Fruit fly (Drosophila melanogaster) whole organism, embryonic: ENCODE measurements around the gene Muc96D.

Source experiments
- Abd-B ChIP-seq: fragments of 200-800 bp; sonication (Bioruptor generic); optimal IDR thresholded peaks from 2 replicates; lab custom pipeline; 2018; ENCODE audit warnings: missing biosample characterization, mild to moderate bottlenecking, missing genetic modification characterization, moderate library complexity
- CG13287 ChIP-seq: fragments of 200-800 bp; sonication (Bioruptor generic); IDR thresholded peaks from 2 replicates; pipeline ENCODE4 v1.3.6; 2022; ENCODE audit warnings: missing biosample characterization, missing genetic modification characterization; ENCODE audit not compliant: partially characterized antibody
- CG13296 ChIP-seq: fragments of 200-800 bp; sonication (Bioruptor generic); optimal IDR thresholded peaks from 3 replicates; lab custom pipeline; 2018; ENCODE audit warnings: missing biosample characterization, mild to moderate bottlenecking, missing genetic modification characterization
- CG13424 ChIP-seq: fragments of 200-800 bp; sonication (Bioruptor generic); optimal IDR thresholded peaks from 2 replicates; lab custom pipeline; 2019; ENCODE audit warnings: missing biosample characterization, mild to moderate bottlenecking, missing genetic modification characterization, moderate library complexity
- CG14014 ChIP-seq: fragments of 200-800 bp; sonication (Bioruptor generic); IDR thresholded peaks from 2 replicates; pipeline ENCODE4 v1.3.6; 2022; ENCODE audit warnings: missing biosample characterization, missing genetic modification characterization
- CG15011 ChIP-seq: fragments of 200-800 bp; sonication (Bioruptor generic); optimal IDR thresholded peaks from 3 replicates; lab custom pipeline; 2018; ENCODE audit warnings: missing biosample characterization, mild to moderate bottlenecking, missing genetic modification characterization
- CG17328 ChIP-seq: fragments of 200-800 bp; sonication (Bioruptor generic); IDR thresholded peaks from 2 replicates; pipeline ENCODE4 v1.3.6; 2022; ENCODE audit warnings: missing biosample characterization, missing genetic modification characterization
- CG2120 ChIP-seq: fragments of 200-800 bp; sonication (Bioruptor generic); optimal IDR thresholded peaks from 3 replicates; lab custom pipeline; 2016; ENCODE audit warnings: missing biosample characterization, missing genetic modification characterization
- CG34376 ChIP-seq: fragments of 200-800 bp; sonication (Bioruptor generic); optimal IDR thresholded peaks from 2 replicates; lab custom pipeline; 2018; ENCODE audit warnings: missing biosample characterization, mild to moderate bottlenecking, missing genetic modification characterization
- CG6175 ChIP-seq: fragments of 200-800 bp; sonication (Bioruptor generic); IDR thresholded peaks from 3 replicates; pipeline ENCODE4 v1.3.6; 2022; ENCODE audit warnings: missing biosample characterization, missing genetic modification characterization
- CG6765 ChIP-seq: fragments of 200-800 bp; sonication (Bioruptor generic); optimal IDR thresholded peaks from 3 replicates; lab custom pipeline; 2017; ENCODE audit warnings: missing biosample characterization, mild to moderate bottlenecking, missing genetic modification characterization
- CG8290 ChIP-seq, 3 experiments: fragments of 200-800 bp; sonication (Bioruptor generic); optimal IDR thresholded peaks; 2 replicates each; lab custom pipeline; 2016 to 2019; ENCODE audit warnings: missing biosample characterization in 3 of 3, missing genetic modification characterization in 3 of 3, mild to moderate bottlenecking in 2 of 3, moderate library complexity in 1 of 3
- CG8944 ChIP-seq: fragments of 200-800 bp; sonication (Bioruptor generic); optimal IDR thresholded peaks from 3 replicates; lab custom pipeline; 2016; ENCODE audit warnings: missing biosample characterization, missing genetic modification characterization
- Dll ChIP-seq: fragments of 200-800 bp; sonication (Bioruptor generic); IDR thresholded peaks from 4 replicates; pipeline ENCODE4 v1.3.6; 2022; ENCODE audit warnings: missing biosample characterization, missing genetic modification characterization; ENCODE audit not compliant: partially characterized antibody
- Fer3 ChIP-seq: fragments of 200-800 bp; sonication (Bioruptor generic); optimal IDR thresholded peaks from 2 replicates; lab custom pipeline; 2018; ENCODE audit warnings: missing biosample characterization, mild to moderate bottlenecking, missing genetic modification characterization, moderate library complexity
- HLHmδ ChIP-seq: fragments of 200-800 bp; sonication (Bioruptor generic); optimal IDR thresholded peaks from 2 replicates; lab custom pipeline; 2018; ENCODE audit warnings: missing biosample characterization, mild to moderate bottlenecking, missing genetic modification characterization, moderate library complexity
- Jarid2 ChIP-seq: fragments of 200-800 bp; sonication (Bioruptor generic); optimal IDR thresholded peaks from 3 replicates; lab custom pipeline; 2017; ENCODE audit warnings: mild to moderate bottlenecking, missing biosample characterization, missing genetic modification reagents, missing genetic modification characterization
- Mad ChIP-seq: fragments of 200-800 bp; sonication (Bioruptor generic); optimal IDR thresholded peaks from 2 replicates; lab custom pipeline; 2016; ENCODE audit warnings: missing biosample characterization, missing genetic modification characterization
- Med ChIP-seq: fragments of 200-800 bp; sonication (Bioruptor generic); peaks from one replicate; lab custom pipeline; 2016; ENCODE audit warnings: missing biosample characterization, missing genetic modification characterization, mild to moderate bottlenecking, inconsistent platforms, moderate library complexity
- Myb ChIP-seq: fragments of 200-800 bp; sonication (Bioruptor generic); optimal IDR thresholded peaks from 2 replicates; lab custom pipeline; 2016; ENCODE audit warnings: missing biosample characterization, missing genetic modification characterization
- Oli ChIP-seq: fragments of 200-800 bp; sonication (Bioruptor generic); optimal IDR thresholded peaks from 2 replicates; lab custom pipeline; 2018; ENCODE audit warnings: missing biosample characterization, mild to moderate bottlenecking, missing genetic modification characterization, moderate library complexity
- Side ChIP-seq: fragments of 200-800 bp; sonication (Bioruptor generic); optimal IDR thresholded peaks from 2 replicates; lab custom pipeline; 2016; ENCODE audit warnings: missing biosample characterization, missing genetic modification characterization
- Sox102F ChIP-seq: fragments of 200-800 bp; sonication (Bioruptor generic); optimal IDR thresholded peaks from 2 replicates; lab custom pipeline; 2018; ENCODE audit warnings: missing biosample characterization, mild to moderate bottlenecking, missing genetic modification characterization, moderate library complexity
- Sry-δ ChIP-seq: fragments of 200-800 bp; sonication (Bioruptor generic); optimal IDR thresholded peaks from 2 replicates; lab custom pipeline; 2016; ENCODE audit warnings: missing biosample characterization, missing genetic modification characterization
- bbx ChIP-seq: fragments of 200-800 bp; sonication (Bioruptor generic); IDR thresholded peaks from 2 replicates; pipeline ENCODE4 v1.3.6; 2022; ENCODE audit warnings: missing biosample characterization, missing genetic modification characterization; ENCODE audit not compliant: partially characterized antibody
- cato ChIP-seq: fragments of 200-800 bp; sonication (Bioruptor generic); optimal IDR thresholded peaks from 2 replicates; lab custom pipeline; 2016; ENCODE audit warnings: missing biosample characterization, missing genetic modification characterization, borderline replicate concordance
- chm ChIP-seq: fragments of 200-800 bp; sonication (Bioruptor generic); IDR thresholded peaks from 2 replicates; pipeline ENCODE4 v1.3.6; 2022; ENCODE audit warnings: missing biosample characterization, missing genetic modification characterization
- dan ChIP-seq: fragments of 200-800 bp; sonication (Bioruptor generic); IDR thresholded peaks from 2 replicates; pipeline ENCODE4 v1.3.6; 2022; ENCODE audit warnings: missing biosample characterization, missing genetic modification characterization
- dati ChIP-seq: fragments of 200-800 bp; sonication (Bioruptor generic); IDR thresholded peaks from 2 replicates; pipeline ENCODE4 v1.3.6; 2022; ENCODE audit warnings: missing biosample characterization, missing genetic modification characterization
- disco-r ChIP-seq: fragments of 200-800 bp; sonication (Bioruptor generic); optimal IDR thresholded peaks from 2 replicates; lab custom pipeline; 2016; ENCODE audit warnings: missing biosample characterization, missing genetic modification characterization
- emc ChIP-seq: fragments of 200-800 bp; sonication (Bioruptor generic); optimal IDR thresholded peaks from 2 replicates; lab custom pipeline; 2016; ENCODE audit warnings: missing biosample characterization, missing genetic modification characterization
- grn ChIP-seq: fragments of 200-800 bp; sonication (Bioruptor generic); optimal IDR thresholded peaks from 3 replicates; lab custom pipeline; 2017; ENCODE audit warnings: missing biosample characterization, missing genetic modification characterization
- gro ChIP-seq: fragments of 200-800 bp; sonication (Bioruptor generic); optimal IDR thresholded peaks from 2 replicates; lab custom pipeline; 2016; ENCODE audit warnings: missing biosample characterization, missing genetic modification characterization
- gsb-n ChIP-seq: fragments of 200-800 bp; sonication (Bioruptor generic); optimal IDR thresholded peaks from 3 replicates; lab custom pipeline; 2018; ENCODE audit warnings: missing biosample characterization, mild to moderate bottlenecking, missing genetic modification characterization
- gt ChIP-seq: fragments of 200-800 bp; sonication (Bioruptor generic); IDR thresholded peaks from 2 replicates; pipeline ENCODE4 v1.3.6; 2022; ENCODE audit warnings: missing biosample characterization, missing genetic modification characterization
- lmd ChIP-seq: fragments of 200-800 bp; sonication (Bioruptor generic); IDR thresholded peaks from 2 replicates; pipeline ENCODE4 v1.3.6; 2022; ENCODE audit warnings: missing biosample characterization, missing genetic modification characterization
- nerfin-2 ChIP-seq: fragments of 200-800 bp; sonication (Bioruptor generic); IDR thresholded peaks from 2 replicates; pipeline ENCODE4 v1.3.6; 2022; ENCODE audit warnings: missing biosample characterization, missing genetic modification characterization; ENCODE audit not compliant: partially characterized antibody
- org-1 ChIP-seq: fragments of 200-800 bp; sonication (Bioruptor generic); optimal IDR thresholded peaks from 2 replicates; lab custom pipeline; 2017; ENCODE audit warnings: missing biosample characterization, missing genetic modification characterization
- prd ChIP-seq, 3 experiments: fragments of >200 bp in 2 of 3; fragments of 200-800 bp in 1 of 3; sonication (Bioruptor generic) in 1 of 3; optimal IDR thresholded peaks in 2 of 3; IDR thresholded peaks in 1 of 3; 2 replicates in 2 of 3; 3 replicates in 1 of 3; pipeline versions ENCODE4 v1.3.6 to Lab custom; 2017 to 2022; ENCODE audit warnings: missing biosample characterization in 1 of 3, missing genetic modification characterization in 1 of 3
- row ChIP-seq: fragments of 200-800 bp; sonication (Bioruptor generic); IDR thresholded peaks from 3 replicates; pipeline ENCODE4 v1.3.6; 2022; ENCODE audit warnings: missing biosample characterization, missing genetic modification characterization
- run ChIP-seq: fragments of 200-800 bp; sonication (Bioruptor generic); optimal IDR thresholded peaks from 3 replicates; lab custom pipeline; 2018; ENCODE audit warnings: missing biosample characterization, mild to moderate bottlenecking, missing genetic modification characterization
- tin ChIP-seq: fragments of 200-800 bp; sonication (Bioruptor generic); optimal IDR thresholded peaks from 3 replicates; lab custom pipeline; 2016; ENCODE audit warnings: missing biosample characterization, missing genetic modification characterization
- tna ChIP-seq: fragments of 200-800 bp; sonication (Bioruptor generic); IDR thresholded peaks from 2 replicates; pipeline ENCODE4 v1.3.6; 2022; ENCODE audit warnings: missing biosample characterization, missing genetic modification characterization; ENCODE audit not compliant: partially characterized antibody
- twi ChIP-seq: fragments of 200-800 bp; optimal IDR thresholded peaks from 2 replicates; lab custom pipeline; 2019; ENCODE audit warnings: missing biosample characterization, mild to moderate bottlenecking, missing genetic modification characterization, moderate library complexity
- unpg ChIP-seq: fragments of 200-800 bp; sonication (Bioruptor generic); optimal IDR thresholded peaks from 3 replicates; lab custom pipeline; 2018; ENCODE audit warnings: missing biosample characterization, mild to moderate bottlenecking, missing genetic modification characterization, moderate library complexity
- wek ChIP-seq: fragments of 200-800 bp; sonication (Bioruptor generic); optimal IDR thresholded peaks from 3 replicates; lab custom pipeline; 2018; ENCODE audit warnings: missing biosample characterization, mild to moderate bottlenecking, missing genetic modification characterization, moderate library complexity
- zfh2 ChIP-seq: fragments of 200-800 bp; sonication (Bioruptor generic); optimal IDR thresholded peaks from 2 replicates; lab custom pipeline; 2016; ENCODE audit warnings: missing biosample characterization, missing genetic modification characterization

The Muc96D gene

DNA sequence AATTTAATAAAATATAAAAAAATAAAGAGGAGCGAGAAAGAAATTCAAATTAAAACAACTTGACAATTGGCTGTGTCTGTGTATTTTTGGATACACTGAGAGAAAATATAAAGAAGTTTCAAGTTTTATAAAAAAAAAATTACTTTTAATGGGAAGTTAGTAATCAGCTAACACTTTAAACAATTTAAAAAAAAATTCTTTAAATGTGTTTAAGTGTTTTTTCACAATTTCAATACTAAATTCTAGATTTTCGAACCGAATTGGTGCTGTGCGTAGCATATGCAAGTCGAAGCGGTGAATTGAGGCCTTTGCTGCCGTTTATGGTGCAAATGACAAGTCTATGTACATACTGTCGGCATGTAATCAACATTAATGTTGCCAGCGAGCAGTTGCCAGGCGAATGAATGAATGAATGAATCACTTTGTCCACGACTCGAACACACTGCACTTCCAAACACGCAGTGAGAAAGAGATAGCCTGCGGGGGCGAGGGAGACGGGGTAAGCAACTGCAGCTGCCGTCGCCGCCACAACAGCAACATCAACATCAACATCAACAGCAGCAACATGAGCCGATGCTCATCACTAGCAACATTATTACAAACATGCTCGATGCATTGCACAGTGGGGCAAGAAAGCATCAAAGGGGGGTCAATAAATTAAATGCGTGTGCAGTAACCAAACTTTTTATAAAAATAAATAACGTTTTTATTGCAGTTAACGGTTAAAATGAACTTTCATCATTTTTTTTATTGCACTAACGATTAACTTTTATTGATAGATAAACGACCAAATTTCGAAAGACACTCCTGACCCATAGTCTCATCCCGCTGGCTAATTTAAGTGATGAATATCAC is 45.3 kb upstream of the Muc96D start (continued):
- 0 out of 2 replicates have a peak, but pooled peaks have one; percentile 23 for TF ChIP-seq CG14014 (GFP tag; lab: Robert Waterston, UW)
- TF ChIP-seq Dll (GFP tag; lab: Robert Waterston, UW) = 0 out of 4 replicates have a peak, but pooled peaks have one; percentile 46
- TF ChIP-seq CG6765 = no peak
- peak; percentile 16 for TF ChIP-seq disco-r (GFP tag; lab: Kevin White, UChicago)
- TF ChIP-seq org-1 = peak; percentile 51
- no peak for TF ChIP-seq Myb
- peak; percentile 69; the same call in 1 of the 2 replicates for TF ChIP-seq chm
- no peak for TF ChIP-seq CG2120
- TF ChIP-seq CG13424 (tag; lab: Kevin White, UChicago) = peak; percentile 59
- no peak for TF ChIP-seq zfh2
- TF ChIP-seq Sox102F (GFP tag; lab: Kevin White, UChicago) = peak; percentile 83
- TF ChIP-seq twi = peak; percentile 3
- peak; percentile 47 for TF ChIP-seq CG8944
- TF ChIP-seq Med (GFP tag; lab: Kevin White, UChicago) = peak; percentile 62
- peak; percentile 86 for TF ChIP-seq unpg (GFP tag; lab: Kevin White, UChicago)
- no peak for TF ChIP-seq emc (GFP tag; lab: Kevin White, UChicago)
- no peak for TF ChIP-seq gro (GFP tag; lab: Kevin White, UChicago)
- peak; percentile 39 for TF ChIP-seq Mad (GFP tag; lab: Kevin White, UChicago)
- TF ChIP-seq gsb-n = peak; percentile 71
- no peak for TF ChIP-seq run (tag; lab: Kevin White, UChicago)
- TF ChIP-seq CG13296 (GFP tag; lab: Kevin White, UChicago) = no peak
- no peak for TF ChIP-seq HLHmδ (GFP tag; lab: Kevin White, UChicago)
- TF ChIP-seq row = peak; percentile 76
- TF ChIP-seq CG17328 = peak; percentile 83
- no peak for TF ChIP-seq CG6175 (GFP tag; lab: Robert Waterston, UW)
- TF ChIP-seq CG8290 (GFP tag; optimal IDR thresholded peaks at IDR 0.05; lab: Kevin White, UChicago) = peak; percentile 42
- TF ChIP-seq CG8290 (tag; optimal IDR thresholded peaks at IDR 0.05; lab: Kevin White, UChicago) = peak; percentile 12 to 23
- TF ChIP-seq prd (optimal IDR thresholded peaks at IDR 0.05; lab: Kevin White, UChicago) = no peak
- peak; percentile 77 for TF ChIP-seq prd (GFP tag; IDR thresholded peaks at IDR 0.05; lab: Robert Waterston, UW)
- TF ChIP-seq cato = peak; percentile 35
- TF ChIP-seq Oli (tag; lab: Kevin White, UChicago) = peak; percentile 80
- TF ChIP-seq tna (GFP tag; lab: Robert Waterston, UW) = 0 out of 2 replicates have a peak, but pooled peaks have one; percentile 8
- TF ChIP-seq Side = peak; percentile 33
- TF ChIP-seq dan = no peak; the same call in 1 of the 2 replicates
- no peak; the same call in 1 of the 2 replicates for TF ChIP-seq bbx (GFP tag; lab: Robert Waterston, UW)
- peak; percentile 30 for TF ChIP-seq Sry-δ (GFP tag; lab: Kevin White, UChicago)
- TF ChIP-seq CG15011 (GFP tag; lab: Kevin White, UChicago) = peak; percentile 29
- TF ChIP-seq wek (GFP tag; lab: Kevin White, UChicago) = no peak
- no peak; the same call in 1 of the 2 replicates for TF ChIP-seq nerfin-2 (GFP tag; lab: Robert Waterston, UW)
- no peak for TF ChIP-seq CG13287
- TF ChIP-seq tin = peak; percentile 64
- TF ChIP-seq gt (GFP tag; lab: Robert Waterston, UW) = no peak
- no peak for TF ChIP-seq grn
- no peak for TF ChIP-seq CG34376 (GFP tag; lab: Kevin White, UChicago)
- peak; percentile 38 for TF ChIP-seq Fer3
- TF ChIP-seq Jarid2 (GFP tag; lab: Kevin White, UChicago) = no peak
- TF ChIP-seq lmd (GFP tag; lab: Robert Waterston, UW) = no peak; the same call in 1 of the 2 replicates
- no peak for TF ChIP-seq dati (GFP tag; lab: Robert Waterston, UW)
- peak; percentile 66 for TF ChIP-seq Abd-B (GFP tag; lab: Kevin White, UChicago)
